Worm (Caenorhabditis elegans) whole organism, L2 larva: Measurements from ENCODE around the gene ntr-2.

Experiments
- F13H6.1 ChIP-seq: sonication (generic microtip); optimal IDR thresholded peaks from 2 replicates; lab custom pipeline; 2016; ENCODE audit warnings: missing genetic modification characterization, missing compliant biosample characterization
- aly-2 ChIP-seq: fragments of 150-350 bp; optimal IDR thresholded peaks from 2 replicates; lab custom pipeline; 2014; ENCODE audit warnings: missing biosample characterization, missing genetic modification characterization
- ama-1 ChIP-seq: fragments of 150-350 bp; optimal IDR thresholded peaks from 2 replicates; lab custom pipeline; 2018; ENCODE audit warnings: inconsistent platforms
- egl-27 ChIP-seq: sonication (generic microtip); optimal IDR thresholded peaks from 3 replicates; lab custom pipeline; 2017; ENCODE audit warnings: missing biosample characterization, missing genetic modification reagents, missing genetic modification characterization
- fos-1 ChIP-seq: fragments of 150-350 bp; optimal IDR thresholded peaks from 2 replicates; lab custom pipeline; 2014; ENCODE audit warnings: missing biosample characterization, missing genetic modification characterization
- mab-5 ChIP-seq: fragments of 150-350 bp; optimal IDR thresholded peaks from 2 replicates; lab custom pipeline; 2014; ENCODE audit warnings: missing biosample characterization, missing genetic modification characterization
- nhr-11 ChIP-seq: fragments of 150-350 bp; optimal IDR thresholded peaks from 2 replicates; lab custom pipeline; 2014; ENCODE audit warnings: missing biosample characterization, missing genetic modification characterization
- nhr-237 ChIP-seq: fragments of 150-350 bp; optimal IDR thresholded peaks from 2 replicates; lab custom pipeline; 2014; ENCODE audit warnings: missing biosample characterization, missing genetic modification characterization
- skn-1 ChIP-seq: sonication (generic microtip); optimal IDR thresholded peaks from 2 replicates; lab custom pipeline; 2017; ENCODE audit warnings: missing biosample characterization, missing genetic modification characterization
- unc-39 ChIP-seq: fragments of 150-350 bp; optimal IDR thresholded peaks from 2 replicates; lab custom pipeline; 2014; ENCODE audit warnings: missing biosample characterization, missing genetic modification characterization
- unc-62 ChIP-seq: fragments of 150-350 bp; optimal IDR thresholded peaks from 2 replicates; lab custom pipeline; 2014; ENCODE audit warnings: missing biosample characterization, missing genetic modification reagents, missing genetic modification characterization
- zag-1 ChIP-seq: fragments of 150-350 bp; optimal IDR thresholded peaks from 2 replicates; lab custom pipeline; 2014; ENCODE audit warnings: missing biosample characterization, missing genetic modification characterization
- ztf-4 ChIP-seq: fragments of 150-350 bp; optimal IDR thresholded peaks from 2 replicates; lab custom pipeline; 2014; ENCODE audit warnings: missing biosample characterization, missing genetic modification characterization

ce11 chrX:14920880-14921279 lies 7.9 kb downstream of the ntr-2 start:
- no peak for TF ChIP-seq ztf-4 (tag; lab: Kevin White, UChicago)
- TF ChIP-seq zag-1 = no peak
- TF ChIP-seq skn-1 = no peak
- TF ChIP-seq aly-2 = no peak
- no peak for TF ChIP-seq unc-39 (tag; lab: Kevin White, UChicago)
- no peak for TF ChIP-seq fos-1
- TF ChIP-seq ama-1 (lab: Kevin White, UChicago) = no peak
- no peak for TF ChIP-seq nhr-237 (tag; lab: Kevin White, UChicago)
- no peak for TF ChIP-seq nhr-11
- TF ChIP-seq unc-62 (GFP tag; lab: Kevin White, UChicago) = no peak
- no peak for TF ChIP-seq mab-5 (tag; lab: Kevin White, UChicago)
- no peak for TF ChIP-seq F13H6.1 (tag; lab: Kevin White, UChicago)
- no peak for TF ChIP-seq egl-27 (tag; lab: Kevin White, UChicago)
